Worm (Caenorhabditis elegans) whole organism, L4 larva: ENCODE results near the gene dod-17.
A peak's percentile ranks its signal among the peaks of the same experiment; 100 is the strongest.

ENCODE experiments used
- F10B5.3 ChIP-seq: sonication (generic microtip); optimal IDR thresholded peaks from 2 replicates; lab custom pipeline; 2016; ENCODE audit warnings: mild to moderate bottlenecking, missing genetic modification characterization, missing compliant biosample characterization
- F37D6.2 ChIP-seq: sonication (generic microtip); optimal IDR thresholded peaks from 2 replicates; lab custom pipeline; 2016; ENCODE audit warnings: mild to moderate bottlenecking, missing genetic modification characterization, missing compliant biosample characterization
- T20F7.1 ChIP-seq: fragments of 200-800 bp; sonication (Bioruptor generic); optimal IDR thresholded peaks from 2 replicates; lab custom pipeline; 2018; ENCODE audit warnings: mild to moderate bottlenecking, missing genetic modification characterization, missing compliant biosample characterization
- Y105C5A.15 ChIP-seq: fragments of 200-800 bp; sonication (Bioruptor generic); IDR thresholded peaks from 2 replicates; pipeline ENCODE4 v1.3.6; 2022; ENCODE audit warnings: missing genetic modification characterization, missing compliant biosample characterization
- Y75B8A.6 ChIP-seq: fragments of 200-800 bp; sonication (Bioruptor generic); IDR thresholded peaks from 2 replicates; pipeline ENCODE4 v1.3.6; 2022; ENCODE audit warnings: missing genetic modification reagents, missing genetic modification characterization, missing compliant biosample characterization
- ZK337.2 ChIP-seq: fragments of 200-800 bp; sonication (Bioruptor generic); IDR thresholded peaks from 2 replicates; pipeline ENCODE4 v1.3.6; 2022; ENCODE audit warnings: missing genetic modification reagents, missing genetic modification characterization, missing compliant biosample characterization
- aha-1 ChIP-seq: fragments of 150-350 bp; peaks from one replicate; lab custom pipeline; 2014; ENCODE audit warnings: missing biosample characterization, missing genetic modification characterization
- ama-1 ChIP-seq: fragments of 150-350 bp; optimal IDR thresholded peaks from 2 replicates; lab custom pipeline; 2014; ENCODE audit warnings: inconsistent platforms, mixed read lengths
- arid-1 ChIP-seq: fragments of 200-800 bp; sonication (Bioruptor generic); conservative IDR thresholded peaks from 2 replicates; pipeline ENCODE4 v1.3.6; 2022; ENCODE audit warnings: missing genetic modification reagents, missing genetic modification characterization, missing compliant biosample characterization
- daf-16 ChIP-seq, 3 experiments: sonication (generic microtip); optimal IDR thresholded peaks; 2 replicates each; lab custom pipeline; 2016 to 2017; ENCODE audit warnings: missing genetic modification characterization in 3 of 3, missing genetic modification reagents in 3 of 3, mild to moderate bottlenecking in 2 of 3, missing compliant biosample characterization in 2 of 3, missing biosample characterization in 1 of 3, moderate library complexity in 1 of 3
- dmd-6 ChIP-seq: fragments of 200-800 bp; sonication (Bioruptor generic); IDR thresholded peaks from 2 replicates; pipeline ENCODE4 v1.3.6; 2022; ENCODE audit warnings: missing genetic modification reagents, missing genetic modification characterization, missing compliant biosample characterization
- dpl-1 ChIP-seq: fragments of 150-350 bp; optimal IDR thresholded peaks from 2 replicates; lab custom pipeline; 2014; ENCODE audit warnings: missing biosample characterization, missing genetic modification reagents, missing genetic modification characterization
- dve-1 ChIP-seq: sonication (generic microtip); optimal IDR thresholded peaks from 2 replicates; lab custom pipeline; 2017; ENCODE audit warnings: antibody characterized with exemption, mild to moderate bottlenecking, missing genetic modification characterization, missing compliant biosample characterization; ENCODE audit not compliant: insufficient read depth
- fos-1 ChIP-seq: fragments of 150-350 bp; optimal IDR thresholded peaks from 2 replicates; lab custom pipeline; 2014; ENCODE audit warnings: missing biosample characterization, missing genetic modification characterization
- hif-1 ChIP-seq, 2 experiments: sonication (generic microtip); optimal IDR thresholded peaks; 2 replicates each; lab custom pipeline; 2016 to 2017; ENCODE audit warnings: missing compliant biosample characterization in 2 of 2, missing genetic modification characterization in 2 of 2, missing genetic modification reagents in 2 of 2, missing genotype in 2 of 2, mild to moderate bottlenecking in 1 of 2
- hlh-11 ChIP-seq: fragments of 200-800 bp; sonication (Bioruptor generic); optimal IDR thresholded peaks from 2 replicates; lab custom pipeline; 2018; ENCODE audit warnings: mild to moderate bottlenecking, missing genetic modification characterization, missing compliant biosample characterization
- hlh-30 ChIP-seq: sonication (generic microtip); optimal IDR thresholded peaks from 2 replicates; lab custom pipeline; 2017; ENCODE audit warnings: antibody characterized with exemption, mild to moderate bottlenecking, missing genetic modification characterization, missing compliant biosample characterization; ENCODE audit not compliant: insufficient read depth
- hmg-1.1 ChIP-seq: fragments of 200-800 bp; sonication (Bioruptor generic); IDR thresholded peaks from 2 replicates; pipeline ENCODE4 v1.3.6; 2022; ENCODE audit warnings: missing genetic modification reagents, missing genetic modification characterization, missing compliant biosample characterization
- lin-15B ChIP-seq: fragments of 150-350 bp; sonication (generic microtip); optimal IDR thresholded peaks from 3 replicates; lab custom pipeline; 2014; ENCODE audit warnings: missing biosample characterization, missing genetic modification characterization
- lin-38 ChIP-seq: fragments of 200-800 bp; sonication (Bioruptor generic); IDR thresholded peaks from 2 replicates; pipeline ENCODE4 v1.3.6; 2022; ENCODE audit warnings: missing genetic modification reagents, missing genetic modification characterization, missing compliant biosample characterization
- lin-39 ChIP-seq: fragments of 150-350 bp; optimal IDR thresholded peaks from 2 replicates; lab custom pipeline; 2014; ENCODE audit warnings: missing biosample characterization, missing genetic modification reagents, missing genetic modification characterization
- mdl-1 ChIP-seq, 2 experiments: fragments of 150-350 bp in 1 of 2; sonication (generic microtip) in 1 of 2; optimal IDR thresholded peaks; 2 replicates each; lab custom pipeline; 2014 to 2017; ENCODE audit warnings: missing biosample characterization in 2 of 2, missing genetic modification characterization in 2 of 2
- mep-1 ChIP-seq: fragments of 150-350 bp; sonication (generic microtip); optimal IDR thresholded peaks from 3 replicates; lab custom pipeline; 2014; ENCODE audit warnings: missing biosample characterization, missing genetic modification characterization
- mes-2 ChIP-seq: sonication (generic microtip); optimal IDR thresholded peaks from 2 replicates; lab custom pipeline; 2016; ENCODE audit warnings: missing genotype, mild to moderate bottlenecking, missing genetic modification characterization, missing compliant biosample characterization; ENCODE audit not compliant: poor library complexity, severe bottlenecking
- mxl-2 ChIP-seq: fragments of 200-800 bp; sonication (Bioruptor generic); conservative IDR thresholded peaks from 2 replicates; pipeline ENCODE4 v1.3.6; 2022; ENCODE audit warnings: missing genetic modification reagents, missing genetic modification characterization, missing compliant biosample characterization
- mxl-3 ChIP-seq: fragments of 200-800 bp; sonication (Bioruptor generic); optimal IDR thresholded peaks from 2 replicates; lab custom pipeline; 2018; ENCODE audit warnings: mild to moderate bottlenecking, missing genetic modification characterization, missing compliant biosample characterization
- nhr-102 ChIP-seq: sonication (generic microtip); optimal IDR thresholded peaks from 2 replicates; lab custom pipeline; 2016; ENCODE audit warnings: mild to moderate bottlenecking, missing genetic modification characterization, moderate library complexity, missing compliant biosample characterization
- nhr-111 ChIP-seq: fragments of 200-800 bp; sonication (Bioruptor generic); optimal IDR thresholded peaks from 2 replicates; lab custom pipeline; 2018; ENCODE audit warnings: mild to moderate bottlenecking, missing genetic modification characterization, missing compliant biosample characterization
- nhr-237 ChIP-seq: sonication (generic microtip); optimal IDR thresholded peaks from 2 replicates; lab custom pipeline; 2017; ENCODE audit warnings: missing biosample characterization, missing genetic modification characterization
- nhr-25 ChIP-seq: sonication (generic microtip); optimal IDR thresholded peaks from 2 replicates; lab custom pipeline; 2017; ENCODE audit warnings: missing genetic modification characterization, mild to moderate bottlenecking, missing compliant biosample characterization, antibody characterized with exemption, moderate library complexity, borderline replicate concordance; ENCODE audit not compliant: insufficient read depth
- nhr-28 ChIP-seq: fragments of 150-350 bp; optimal IDR thresholded peaks from 2 replicates; lab custom pipeline; 2014; ENCODE audit warnings: missing biosample characterization, missing genetic modification characterization
- nhr-6 ChIP-seq: fragments of 150-350 bp; optimal IDR thresholded peaks from 2 replicates; lab custom pipeline; 2014; ENCODE audit warnings: missing biosample characterization, missing genetic modification characterization
- nhr-77 ChIP-seq: fragments of 150-350 bp; optimal IDR thresholded peaks from 2 replicates; lab custom pipeline; 2014; ENCODE audit warnings: missing biosample characterization, missing genetic modification characterization
- pqm-1 ChIP-seq: sonication (generic microtip); optimal IDR thresholded peaks from 2 replicates; lab custom pipeline; 2017; ENCODE audit warnings: missing biosample characterization, missing genetic modification characterization
- saeg-2 ChIP-seq: fragments of 200-800 bp; sonication (Bioruptor generic); IDR thresholded peaks from 2 replicates; pipeline ENCODE4 v1.3.6; 2022; ENCODE audit warnings: missing genetic modification reagents, missing genetic modification characterization, missing compliant biosample characterization
- sdz-12 ChIP-seq: fragments of 200-800 bp; sonication (Bioruptor generic); optimal IDR thresholded peaks from 2 replicates; lab custom pipeline; 2018; ENCODE audit warnings: mild to moderate bottlenecking, missing genetic modification characterization, missing compliant biosample characterization
- snpc-4 ChIP-seq: fragments of 150-350 bp; optimal IDR thresholded peaks from 2 replicates; lab custom pipeline; 2014; ENCODE audit warnings: missing biosample characterization, missing genetic modification characterization
- spr-1 ChIP-seq: sonication (generic microtip); optimal IDR thresholded peaks from 2 replicates; lab custom pipeline; 2016; ENCODE audit warnings: mild to moderate bottlenecking, missing genetic modification characterization, missing compliant biosample characterization
- spr-3 ChIP-seq: fragments of 200-800 bp; sonication (Bioruptor generic); optimal IDR thresholded peaks from 2 replicates; lab custom pipeline; 2018; ENCODE audit warnings: mild to moderate bottlenecking, missing genetic modification characterization, missing compliant biosample characterization
- unc-130 ChIP-seq: sonication (generic microtip); optimal IDR thresholded peaks from 2 replicates; lab custom pipeline; 2016; ENCODE audit warnings: missing genetic modification reagents, missing genetic modification characterization, missing compliant biosample characterization
- zfp-2 ChIP-seq: sonication (generic microtip); optimal IDR thresholded peaks from 2 replicates; lab custom pipeline; 2016; ENCODE audit warnings: mild to moderate bottlenecking, missing genetic modification characterization, missing compliant biosample characterization
- zip-2 ChIP-seq: fragments of 150-350 bp; optimal IDR thresholded peaks from 2 replicates; lab custom pipeline; 2014; ENCODE audit warnings: missing biosample characterization, missing genetic modification characterization

The dod-17 gene

ce11 chrIV:13013231-13013630 is 37.1 kb downstream of the dod-17 start:
- TF ChIP-seq aha-1 (tag; lab: Kevin White, UChicago) (peak; percentile 36), nhr-77 (tag; lab: Kevin White, UChicago) (no peak), T20F7.1 (no peak), nhr-237 (tag; lab: Kevin White, UChicago) (no peak), Y75B8A.6 (GFP tag; lab: Robert Waterston, UW) (no peak), zip-2 (tag; lab: Kevin White, UChicago) (no peak), mxl-2 (GFP tag; lab: Robert Waterston, UW) (no peak), lin-38 (GFP tag; lab: Robert Waterston, UW) (no peak), F37D6.2 (tag; lab: Kevin White, UChicago) (no peak), dpl-1 (GFP tag; lab: Kevin White, UChicago) (no peak), nhr-6 (tag; lab: Kevin White, UChicago) (no peak), arid-1 (no peak), mdl-1 (tag; optimal IDR thresholded peaks at IDR 0.05; lab: Kevin White, UChicago) (peak in 1 of 2 experiments; percentile 17), dmd-6 (GFP tag; lab: Robert Waterston, UW) (no peak), lin-39 (tag; lab: Kevin White, UChicago) (no peak), Y105C5A.15 (GFP tag; lab: Robert Waterston, UW) (no peak), fos-1 (tag; lab: Kevin White, UChicago) (no peak), saeg-2 (GFP tag; lab: Robert Waterston, UW) (no peak), daf-16 (GFP tag; optimal IDR thresholded peaks at IDR 0.05; lab: Kevin White, UChicago) (no peak), daf-16 (tag; optimal IDR thresholded peaks at IDR 0.05; lab: Kevin White, UChicago) (no peak), pqm-1 (tag; lab: Kevin White, UChicago) (no peak), nhr-28 (tag; lab: Kevin White, UChicago) (peak; percentile 35), hlh-11 (tag; lab: Kevin White, UChicago) (peak; percentile 19), hif-1 (tag; optimal IDR thresholded peaks at IDR 0.05; lab: Kevin White, UChicago) (no peak), mxl-3 (GFP tag; lab: Kevin White, UChicago) (peak; percentile 1), ama-1 (lab: Kevin White, UChicago) (no peak), mes-2 (tag; lab: Kevin White, UChicago) (peak; percentile 20), spr-1 (no peak), nhr-102 (tag; lab: Kevin White, UChicago) (no peak), nhr-111 (GFP tag; lab: Kevin White, UChicago) (no peak), lin-15B (tag; lab: Kevin White, UChicago) (no peak), mep-1 (tag; lab: Kevin White, UChicago) (peak; percentile 24), ZK337.2 (no peak), zfp-2 (tag; lab: Kevin White, UChicago) (no peak), nhr-25 (tag; lab: Kevin White, UChicago) (peak; percentile 6), snpc-4 (tag; lab: Kevin White, UChicago) (no peak), hmg-1.1 (GFP tag; lab: Robert Waterston, UW) (no peak), hlh-30 (peak; percentile 56), F10B5.3 (tag; lab: Kevin White, UChicago) (no peak), unc-130 (GFP tag; lab: Kevin White, UChicago) (no peak), sdz-12 (no peak), spr-3 (GFP tag; lab: Kevin White, UChicago) (no peak), dve-1 (tag; lab: Kevin White, UChicago) (peak; percentile 19)
